Worm (Caenorhabditis elegans) whole organism, young adult: ENCODE data around the gene F40F8.3.
"Not testable (repeated sequence)": the region's sequence is repeated elsewhere in the genome, so short reads cannot be mapped to it uniquely, and the experiment has no call there.

Source experiments
- B0019.2 ChIP-seq: fragments of 200-800 bp; sonication (Bioruptor generic); conservative IDR thresholded peaks from 2 replicates; pipeline ENCODE4 v1.3.6; 2022; ENCODE audit warnings: missing genetic modification reagents, missing genetic modification characterization, missing compliant biosample characterization
- D2030.7 ChIP-seq: fragments of 200-800 bp; sonication (Bioruptor generic); IDR thresholded peaks from 2 replicates; pipeline ENCODE4 v1.3.6; 2022; ENCODE audit warnings: missing genetic modification reagents, missing genetic modification characterization, missing compliant biosample characterization
- F10E7.11 ChIP-seq: sonication (generic microtip); optimal IDR thresholded peaks from 2 replicates; lab custom pipeline; 2017; ENCODE audit warnings: mild to moderate bottlenecking, missing genetic modification characterization, moderate library complexity, missing compliant biosample characterization
- F37B4.10 ChIP-seq: fragments of 200-800 bp; sonication (Bioruptor generic); IDR thresholded peaks from 2 replicates; pipeline ENCODE4 v1.3.6; 2022; ENCODE audit warnings: missing genetic modification characterization, missing compliant biosample characterization
- F55B11.4 ChIP-seq: sonication (generic microtip); optimal IDR thresholded peaks from 2 replicates; lab custom pipeline; 2016; ENCODE audit warnings: missing compliant biosample characterization, missing genetic modification characterization, borderline replicate concordance; ENCODE audit not compliant: insufficient read depth
- Y79H2A.3 ChIP-seq: fragments of 200-800 bp; sonication (Bioruptor generic); conservative IDR thresholded peaks from 2 replicates; pipeline ENCODE4 v1.3.6; 2022; ENCODE audit warnings: missing genetic modification reagents, missing genetic modification characterization, missing compliant biosample characterization
- Y95B8A.8 ChIP-seq: fragments of 200-800 bp; sonication (Bioruptor generic); IDR thresholded peaks from 2 replicates; pipeline ENCODE4 v1.3.6; 2022; ENCODE audit warnings: missing genetic modification reagents, missing genetic modification characterization, missing compliant biosample characterization
- ama-1 ChIP-seq, 3 experiments: fragments of 150-350 bp in 1 of 3; sonication (generic microtip) in 2 of 3; optimal IDR thresholded peaks; 2 replicates each; lab custom pipeline; 2014 to 2018; ENCODE audit warnings: missing biosample characterization in 2 of 3, missing genetic modification characterization in 2 of 3, missing genetic modification reagents in 2 of 3
- aptf-2 ChIP-seq: fragments of 200-800 bp; sonication (Bioruptor generic); conservative IDR thresholded peaks from 2 replicates; pipeline ENCODE4 v1.3.6; 2022; ENCODE audit warnings: missing genetic modification reagents, missing genetic modification characterization, missing compliant biosample characterization
- aptf-3 ChIP-seq: fragments of 200-800 bp; sonication (Bioruptor generic); IDR thresholded peaks from 2 replicates; pipeline ENCODE4 v1.3.6; 2022; ENCODE audit warnings: missing genetic modification characterization, missing compliant biosample characterization
- attf-3 ChIP-seq: fragments of 200-800 bp; sonication (Bioruptor generic); conservative IDR thresholded peaks from 2 replicates; pipeline ENCODE4 v1.3.6; 2022; ENCODE audit warnings: missing genetic modification reagents, missing genetic modification characterization, missing compliant biosample characterization
- attf-5 ChIP-seq: fragments of 200-800 bp; sonication (Bioruptor generic); optimal IDR thresholded peaks from 2 replicates; lab custom pipeline; 2018; ENCODE audit warnings: mild to moderate bottlenecking, missing genetic modification characterization, missing compliant biosample characterization
- ceh-100 ChIP-seq: fragments of 200-800 bp; sonication (Bioruptor generic); IDR thresholded peaks from 2 replicates; pipeline ENCODE4 v1.3.6; 2022; ENCODE audit warnings: missing genetic modification reagents, missing genetic modification characterization, missing compliant biosample characterization
- ceh-40 ChIP-seq: fragments of 200-800 bp; sonication (Bioruptor generic); IDR thresholded peaks from 2 replicates; pipeline ENCODE4 v1.3.6; 2022; ENCODE audit warnings: missing genetic modification characterization, missing compliant biosample characterization
- ceh-79 ChIP-seq: sonication (generic microtip); optimal IDR thresholded peaks from 2 replicates; lab custom pipeline; 2017; ENCODE audit warnings: mild to moderate bottlenecking, missing genetic modification characterization, missing compliant biosample characterization
- ceh-91 ChIP-seq: fragments of 200-800 bp; sonication (Bioruptor generic); IDR thresholded peaks from 2 replicates; pipeline ENCODE4 v1.3.6; 2022; ENCODE audit warnings: missing genetic modification reagents, missing genetic modification characterization, missing compliant biosample characterization
- chd-7 ChIP-seq: sonication (generic microtip); optimal IDR thresholded peaks from 2 replicates; lab custom pipeline; 2016; ENCODE audit warnings: mild to moderate bottlenecking, missing genetic modification characterization, moderate library complexity, missing compliant biosample characterization
- dox-1 ChIP-seq: fragments of 200-800 bp; sonication (Bioruptor generic); IDR thresholded peaks from 2 replicates; pipeline ENCODE4 v1.3.6; 2022; ENCODE audit warnings: missing genetic modification reagents, missing genetic modification characterization, missing compliant biosample characterization
- dpl-1 ChIP-seq: fragments of 150-350 bp; optimal IDR thresholded peaks from 2 replicates; lab custom pipeline; 2014; ENCODE audit warnings: missing biosample characterization, missing genetic modification reagents, missing genetic modification characterization
- gei-17 ChIP-seq: fragments of 200-800 bp; sonication (Bioruptor generic); optimal IDR thresholded peaks from 2 replicates; lab custom pipeline; 2018; ENCODE audit warnings: mild to moderate bottlenecking, missing genetic modification characterization, missing compliant biosample characterization
- hlh-12 ChIP-seq: sonication (generic microtip); optimal IDR thresholded peaks from 2 replicates; lab custom pipeline; 2016; ENCODE audit warnings: missing genetic modification characterization, missing compliant biosample characterization
- hmg-20 ChIP-seq: fragments of 200-800 bp; sonication (Bioruptor generic); IDR thresholded peaks from 2 replicates; pipeline ENCODE4 v1.3.6; 2022; ENCODE audit warnings: missing genetic modification reagents, missing genetic modification characterization, missing compliant biosample characterization
- lin-26 ChIP-seq: fragments of 200-800 bp; sonication (Bioruptor generic); IDR thresholded peaks from 2 replicates; pipeline ENCODE4 v1.3.6; 2022; ENCODE audit warnings: missing genetic modification reagents, missing genetic modification characterization, missing compliant biosample characterization
- lin-35 ChIP-seq, 3 experiments: fragments of 150-350 bp in 2 of 3; sonication (generic microtip) in 1 of 3; optimal IDR thresholded peaks; 2 replicates each; lab custom pipeline; 2014 to 2018; ENCODE audit warnings: missing biosample characterization in 3 of 3, missing genetic modification characterization in 3 of 3, missing genetic modification reagents in 3 of 3
- madf-6 ChIP-seq: fragments of 200-800 bp; sonication (Bioruptor generic); IDR thresholded peaks from 2 replicates; pipeline ENCODE4 v1.3.6; 2022; ENCODE audit warnings: missing genetic modification reagents, missing genetic modification characterization, missing compliant biosample characterization
- mcd-1 ChIP-seq: fragments of 200-800 bp; sonication (Bioruptor generic); IDR thresholded peaks from 2 replicates; pipeline ENCODE4 v1.3.6; 2022; ENCODE audit warnings: missing genetic modification reagents, missing genetic modification characterization, missing compliant biosample characterization
- nfya-1 ChIP-seq: sonication (generic microtip); optimal IDR thresholded peaks from 2 replicates; lab custom pipeline; 2017; ENCODE audit warnings: antibody characterized with exemption, missing compliant biosample characterization, missing genetic modification characterization, borderline replicate concordance; ENCODE audit not compliant: insufficient read depth
- nhr-179 ChIP-seq: sonication (generic microtip); optimal IDR thresholded peaks from 2 replicates; lab custom pipeline; 2016; ENCODE audit warnings: mild to moderate bottlenecking, missing genetic modification characterization, missing compliant biosample characterization
- nhr-80 ChIP-seq: sonication (generic microtip); optimal IDR thresholded peaks from 2 replicates; lab custom pipeline; 2016; ENCODE audit warnings: missing genetic modification characterization, missing compliant biosample characterization
- repo-1 ChIP-seq: sonication (generic microtip); optimal IDR thresholded peaks from 2 replicates; lab custom pipeline; 2017; ENCODE audit warnings: mild to moderate bottlenecking, missing genetic modification characterization, missing compliant biosample characterization
- sea-2 ChIP-seq: fragments of 200-800 bp; sonication (Bioruptor generic); IDR thresholded peaks from 2 replicates; pipeline ENCODE4 v1.3.6; 2022; ENCODE audit warnings: missing genetic modification characterization, missing compliant biosample characterization
- snpc-1.1 ChIP-seq: sonication (generic microtip); optimal IDR thresholded peaks from 2 replicates; lab custom pipeline; 2017; ENCODE audit warnings: missing genetic modification characterization, mild to moderate bottlenecking, missing compliant biosample characterization, antibody characterized with exemption, moderate library complexity, missing genotype, missing genetic modification reagents; ENCODE audit not compliant: insufficient read depth
- snpc-3.4 ChIP-seq: sonication (generic microtip); optimal IDR thresholded peaks from 2 replicates; lab custom pipeline; 2017; ENCODE audit warnings: missing genetic modification characterization, mild to moderate bottlenecking, missing compliant biosample characterization, antibody characterized with exemption, moderate library complexity, missing genotype, missing genetic modification reagents
- snpc-4 ChIP-seq, 5 experiments: fragments of 150-350 bp in 1 of 5; sonication (generic microtip) in 4 of 5; optimal IDR thresholded peaks; 2 replicates each; lab custom pipeline; 2014 to 2018; ENCODE audit warnings: missing genetic modification characterization in 5 of 5, missing biosample characterization in 3 of 5, antibody characterized with exemption in 2 of 5, mild to moderate bottlenecking in 2 of 5, missing compliant biosample characterization in 2 of 5, missing genotype in 2 of 5, moderate library complexity in 2 of 5, missing genetic modification reagents in 1 of 5
- somi-1 ChIP-seq: fragments of 200-800 bp; sonication (Bioruptor generic); optimal IDR thresholded peaks from 2 replicates; lab custom pipeline; 2018; ENCODE audit warnings: mild to moderate bottlenecking, missing genetic modification characterization, missing compliant biosample characterization
- ztf-18 ChIP-seq: sonication (generic microtip); optimal IDR thresholded peaks from 2 replicates; lab custom pipeline; 2016; ENCODE audit warnings: missing genotype, mild to moderate bottlenecking, missing genetic modification characterization, missing compliant biosample characterization
- ztf-3 ChIP-seq: fragments of 200-800 bp; sonication (Bioruptor generic); optimal IDR thresholded peaks from 2 replicates; lab custom pipeline; 2018; ENCODE audit warnings: mild to moderate bottlenecking, missing genetic modification characterization, missing compliant biosample characterization
- ztf-6 ChIP-seq: fragments of 200-800 bp; sonication (Bioruptor generic); IDR thresholded peaks from 2 replicates; pipeline ENCODE4 v1.3.6; 2022; ENCODE audit warnings: missing genetic modification reagents, missing genetic modification characterization, missing compliant biosample characterization

The F40F8.3 gene

DNA sequence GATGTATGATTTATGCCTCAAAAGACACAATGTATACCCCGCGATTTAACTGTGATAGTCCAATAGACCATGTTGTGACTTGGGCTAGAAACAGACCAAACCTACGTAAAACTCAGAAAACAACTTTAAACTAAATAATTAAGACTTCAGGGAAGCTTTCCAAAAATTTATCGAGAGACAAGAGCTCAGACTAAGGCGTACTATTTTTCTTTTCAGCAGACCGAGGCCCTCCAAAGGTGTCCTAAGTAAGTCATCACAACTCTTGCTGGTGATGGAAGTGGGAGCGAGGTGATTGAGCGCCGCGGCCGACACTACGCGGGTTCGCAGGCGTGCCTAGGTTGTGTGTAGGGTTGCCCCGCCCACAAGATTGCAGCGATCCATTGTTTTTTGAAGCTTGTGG, 38.0 kb downstream of the F40F8.3 start (continued):
- TF ChIP-seq dox-1: peak; percentile 91
- peak; percentile 61; the same call in 1 of the 2 replicates for TF ChIP-seq hmg-20 (GFP tag; lab: Robert Waterston, UW)
- peak; percentile 39; the same call in 1 of the 2 replicates for TF ChIP-seq attf-3 (GFP tag; lab: Robert Waterston, UW)
- peak; percentile 67; the same call in 1 of the 2 replicates for TF ChIP-seq ztf-6 (GFP tag; lab: Robert Waterston, UW)
- peak; percentile 98 for TF ChIP-seq snpc-3.4
- 0 out of 2 replicates have a peak, but pooled peaks have one; percentile 51 for TF ChIP-seq aptf-2 (GFP tag; lab: Robert Waterston, UW)
- TF ChIP-seq lin-26 (GFP tag; lab: Robert Waterston, UW): peak; percentile 67; the same call in 1 of the 2 replicates
- TF ChIP-seq F10E7.11 (tag; lab: Kevin White, UChicago): no peak
- no peak for TF ChIP-seq nhr-179 (tag; lab: Kevin White, UChicago)
- peak; percentile 82 for TF ChIP-seq repo-1 (tag; lab: Kevin White, UChicago)
- TF ChIP-seq Y95B8A.8: peak; percentile 73
- TF ChIP-seq madf-6 (GFP tag; lab: Robert Waterston, UW): peak; percentile 92
- TF ChIP-seq somi-1 (GFP tag; lab: Kevin White, UChicago): peak; percentile 48
- TF ChIP-seq ceh-40 (GFP tag; lab: Robert Waterston, UW): no peak
- peak; percentile 99 for TF ChIP-seq snpc-1.1 (tag; lab: Kevin White, UChicago)
- TF ChIP-seq hlh-12 (tag; lab: Kevin White, UChicago): no peak
- peak; percentile 98 for TF ChIP-seq D2030.7 (GFP tag; lab: Robert Waterston, UW)
- TF ChIP-seq ztf-18 (tag; lab: Kevin White, UChicago): peak; percentile 57
- no peak for TF ChIP-seq ztf-3
- TF ChIP-seq Y79H2A.3 (GFP tag; lab: Robert Waterston, UW): no peak
- TF ChIP-seq nhr-80 (tag; lab: Kevin White, UChicago): peak; percentile 1
- no peak for TF ChIP-seq aptf-3
- peak; percentile 29 for TF ChIP-seq chd-7 (tag; lab: Kevin White, UChicago)
- peak; percentile 39 for TF ChIP-seq gei-17 (GFP tag; lab: Kevin White, UChicago)
- TF ChIP-seq dpl-1 (GFP tag; lab: Kevin White, UChicago): peak; percentile 7
- TF ChIP-seq ceh-91: peak; percentile 67
- no peak for TF ChIP-seq F55B11.4 (tag; lab: Kevin White, UChicago)
- no peak for TF ChIP-seq nfya-1 (tag; lab: Kevin White, UChicago)
- TF ChIP-seq B0019.2: peak; percentile 82
- TF ChIP-seq F37B4.10 (GFP tag; lab: Robert Waterston, UW): no peak
- peak in 1 of 3 experiments; percentile 32 for TF ChIP-seq lin-35 (GFP tag; optimal IDR thresholded peaks at IDR 0.05; lab: Kevin White, UChicago)
- TF ChIP-seq mcd-1 (GFP tag; lab: Robert Waterston, UW): peak; percentile 90
- TF ChIP-seq ama-1 (optimal IDR thresholded peaks at IDR 0.05; lab: Kevin White, UChicago): peak; percentile 82
- peak in 1 of 2 experiments; percentile 38 for TF ChIP-seq ama-1 (GFP tag; optimal IDR thresholded peaks at IDR 0.05; lab: Kevin White, UChicago)
- no peak for TF ChIP-seq sea-2 (GFP tag; lab: Robert Waterston, UW)
- TF ChIP-seq ceh-79 (tag; lab: Kevin White, UChicago): no peak
- TF ChIP-seq ceh-100 (GFP tag; lab: Robert Waterston, UW): peak; percentile 82

DNA sequence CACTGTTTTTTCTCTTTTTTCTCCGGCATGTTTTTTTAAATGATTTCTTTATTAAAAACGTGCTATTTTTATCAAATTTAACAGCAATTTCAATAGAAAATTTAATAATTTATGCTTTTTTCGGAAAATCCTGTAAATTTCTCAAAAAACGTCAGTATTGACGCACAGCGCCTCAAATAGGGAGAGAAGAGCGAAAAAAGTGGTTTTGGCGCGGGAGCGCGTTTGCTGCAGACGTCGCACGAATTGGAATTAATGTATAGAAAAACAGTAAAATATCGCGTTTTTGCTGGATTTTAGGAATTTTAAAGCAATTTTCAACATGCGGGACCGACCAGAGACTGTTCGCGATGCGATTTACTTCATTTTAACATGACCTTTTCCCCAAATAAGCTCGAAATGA, 39.8 kb downstream of the F40F8.3 start:
- not testable (repeated sequence) for TF ChIP-seq snpc-4 (GFP tag; optimal IDR thresholded peaks at IDR 0.05; lab: Kevin White, UChicago)
- TF ChIP-seq snpc-4 (tag; optimal IDR thresholded peaks at IDR 0.05; lab: Kevin White, UChicago) (peak in 1 of 4 experiments; percentile 31), attf-5 (GFP tag; lab: Kevin White, UChicago) (peak; percentile 35), dox-1 (peak; percentile 58), ceh-100 (GFP tag; lab: Robert Waterston, UW) (peak; percentile 80), mcd-1 (GFP tag; lab: Robert Waterston, UW) (peak; percentile 75)
- TF ChIP-seq, all 124 proteins: peak for 5; not testable (repeated sequence) for 119
